Fruit fly (Drosophila melanogaster) whole organism, embryonic: ENCODE data around the gene CG1847.

Source experiments
- Adf1 ChIP-seq: fragments of 200-800 bp; sonication (Bioruptor generic); IDR thresholded peaks from 2 replicates; pipeline ENCODE4 v1.3.6; 2022; ENCODE audit warnings: missing biosample characterization, missing genetic modification characterization
- CG1024 ChIP-seq: fragments of 200-800 bp; sonication (Bioruptor generic); IDR thresholded peaks from 2 replicates; pipeline ENCODE4 v1.3.6; 2022; ENCODE audit warnings: missing biosample characterization, missing genetic modification characterization
- CG10366 ChIP-seq: fragments of 200-800 bp; sonication (Bioruptor generic); IDR thresholded peaks from 2 replicates; pipeline ENCODE4 v1.3.6; 2022; ENCODE audit warnings: missing biosample characterization, missing genetic modification characterization
- CG12299 ChIP-seq: fragments of 200-800 bp; sonication (Bioruptor generic); optimal IDR thresholded peaks from 2 replicates; lab custom pipeline; 2018; ENCODE audit warnings: missing biosample characterization, mild to moderate bottlenecking, missing genetic modification characterization
- CG12744 ChIP-seq: fragments of 200-800 bp; sonication (Bioruptor generic); optimal IDR thresholded peaks from 2 replicates; lab custom pipeline; 2016; ENCODE audit warnings: missing biosample characterization, missing genetic modification characterization
- CG13123 ChIP-seq: fragments of 200-800 bp; sonication (Bioruptor generic); optimal IDR thresholded peaks from 2 replicates; lab custom pipeline; 2016; ENCODE audit warnings: missing biosample characterization, missing genetic modification characterization
- CG13287 ChIP-seq: fragments of 200-800 bp; sonication (Bioruptor generic); IDR thresholded peaks from 2 replicates; pipeline ENCODE4 v1.3.6; 2022; ENCODE audit warnings: missing biosample characterization, missing genetic modification characterization; ENCODE audit not compliant: partially characterized antibody
- CG13296 ChIP-seq: fragments of 200-800 bp; sonication (Bioruptor generic); optimal IDR thresholded peaks from 3 replicates; lab custom pipeline; 2018; ENCODE audit warnings: missing biosample characterization, mild to moderate bottlenecking, missing genetic modification characterization
- CG1792 ChIP-seq: fragments of 200-800 bp; sonication (Bioruptor generic); optimal IDR thresholded peaks from 2 replicates; lab custom pipeline; 2016; ENCODE audit warnings: missing biosample characterization, missing genetic modification characterization
- CG2199 ChIP-seq: fragments of 200-800 bp; sonication (Bioruptor generic); IDR thresholded peaks from 3 replicates; pipeline ENCODE4 v1.3.6; 2022; ENCODE audit warnings: missing biosample characterization, missing genetic modification characterization
- CG30431 ChIP-seq: fragments of 200-800 bp; sonication (Bioruptor generic); optimal IDR thresholded peaks from 2 replicates; lab custom pipeline; 2017; ENCODE audit warnings: missing biosample characterization, missing genetic modification characterization
- CG33557 ChIP-seq: fragments of 200-800 bp; sonication (Bioruptor generic); optimal IDR thresholded peaks from 2 replicates; lab custom pipeline; 2019; ENCODE audit warnings: missing biosample characterization, mild to moderate bottlenecking, missing genetic modification characterization, moderate library complexity
- CG34422 ChIP-seq: fragments of 200-800 bp; sonication (Bioruptor generic); IDR thresholded peaks from 3 replicates; pipeline ENCODE4 v1.3.6; 2022; ENCODE audit warnings: missing biosample characterization, missing genetic modification characterization
- CG4854 ChIP-seq: fragments of 200-800 bp; sonication (Bioruptor generic); optimal IDR thresholded peaks from 2 replicates; lab custom pipeline; 2016; ENCODE audit warnings: missing biosample characterization, missing genetic modification characterization, inconsistent platforms
- CG7786 ChIP-seq: fragments of 200-800 bp; sonication (Bioruptor generic); optimal IDR thresholded peaks from 2 replicates; lab custom pipeline; 2016; ENCODE audit warnings: missing biosample characterization, missing genetic modification characterization
- CG7963 ChIP-seq: fragments of 200-800 bp; sonication (Bioruptor generic); IDR thresholded peaks from 3 replicates; pipeline ENCODE4 v1.3.6; 2022; ENCODE audit warnings: missing biosample characterization, missing genetic modification characterization; ENCODE audit not compliant: partially characterized antibody
- CG9727 ChIP-seq: fragments of 200-800 bp; sonication (Bioruptor generic); optimal IDR thresholded peaks from 3 replicates; lab custom pipeline; 2017; ENCODE audit warnings: missing biosample characterization, mild to moderate bottlenecking, missing genetic modification characterization
- H2.0 ChIP-seq: fragments of 200-800 bp; sonication (Bioruptor generic); IDR thresholded peaks from 2 replicates; pipeline ENCODE4 v1.3.6; 2022; ENCODE audit warnings: missing biosample characterization, missing genetic modification characterization
- MTF-1 ChIP-seq: fragments of 200-800 bp; sonication (Bioruptor generic); optimal IDR thresholded peaks from 2 replicates; lab custom pipeline; 2018; ENCODE audit warnings: missing biosample characterization, mild to moderate bottlenecking, missing genetic modification characterization, borderline replicate concordance
- NC2β ChIP-seq: fragments of 200-800 bp; sonication (Bioruptor generic); optimal IDR thresholded peaks from 2 replicates; lab custom pipeline; 2016; ENCODE audit warnings: missing biosample characterization, missing genetic modification characterization
- NK7.1 ChIP-seq: fragments of 200-800 bp; sonication (Bioruptor generic); optimal IDR thresholded peaks from 3 replicates; lab custom pipeline; 2016; ENCODE audit warnings: missing biosample characterization, missing genetic modification characterization
- Sry-β ChIP-seq: fragments of 200-800 bp; sonication (Bioruptor generic); optimal IDR thresholded peaks from 2 replicates; lab custom pipeline; 2018; ENCODE audit warnings: missing biosample characterization, mild to moderate bottlenecking, missing genetic modification characterization, moderate library complexity
- Tbp ChIP-seq: fragments of >200 bp; optimal IDR thresholded peaks from 2 replicates; lab custom pipeline; 2018; ENCODE audit warnings: missing biosample characterization, missing genetic modification characterization
- Trl ChIP-seq, 3 experiments: fragments of >200 bp in 2 of 3; fragments of 200-800 bp in 1 of 3; sonication (Bioruptor generic) in 1 of 3; optimal IDR thresholded peaks; 2 replicates in 1 of 3; 3 replicates in 2 of 3; lab custom pipeline; 2016 to 2017; ENCODE audit warnings: missing biosample characterization in 1 of 3, missing genetic modification characterization in 1 of 3
- Usf ChIP-seq: fragments of 200-800 bp; sonication (Bioruptor generic); optimal IDR thresholded peaks from 2 replicates; lab custom pipeline; 2017; ENCODE audit warnings: missing genotype, missing biosample characterization, missing genetic modification characterization
- Xrp1 ChIP-seq: fragments of 200-800 bp; sonication (Bioruptor generic); IDR thresholded peaks from 2 replicates; pipeline ENCODE4 v1.3.6; 2022; ENCODE audit warnings: missing biosample characterization, missing genetic modification characterization
- YL-1 ChIP-seq: fragments of 200-800 bp; sonication (Bioruptor generic); optimal IDR thresholded peaks from 3 replicates; lab custom pipeline; 2017; ENCODE audit warnings: missing biosample characterization, mild to moderate bottlenecking, missing genetic modification characterization
- abd-A ChIP-seq: fragments of 200-800 bp; sonication (Bioruptor generic); optimal IDR thresholded peaks from 3 replicates; lab custom pipeline; 2019; ENCODE audit warnings: missing biosample characterization, mild to moderate bottlenecking, missing genetic modification characterization, moderate library complexity
- az2 ChIP-seq: fragments of 200-800 bp; sonication (Bioruptor generic); optimal IDR thresholded peaks from 3 replicates; lab custom pipeline; 2016; ENCODE audit warnings: missing biosample characterization, missing genetic modification characterization
- bab2 ChIP-seq: fragments of 200-800 bp; sonication (Bioruptor generic); optimal IDR thresholded peaks from 2 replicates; lab custom pipeline; 2016; ENCODE audit warnings: missing biosample characterization, missing genetic modification characterization
- disco-r ChIP-seq: fragments of 200-800 bp; sonication (Bioruptor generic); optimal IDR thresholded peaks from 2 replicates; lab custom pipeline; 2016; ENCODE audit warnings: missing biosample characterization, missing genetic modification characterization
- gem ChIP-seq: fragments of 200-800 bp; sonication (Bioruptor generic); optimal IDR thresholded peaks from 2 replicates; lab custom pipeline; 2019; ENCODE audit warnings: missing biosample characterization, mild to moderate bottlenecking, missing genetic modification characterization, moderate library complexity
- gsb ChIP-seq: fragments of 200-800 bp; sonication (Bioruptor generic); IDR thresholded peaks from 2 replicates; pipeline ENCODE4 v1.3.6; 2022; ENCODE audit warnings: missing biosample characterization, missing genetic modification characterization
- gsb-n ChIP-seq: fragments of 200-800 bp; sonication (Bioruptor generic); optimal IDR thresholded peaks from 3 replicates; lab custom pipeline; 2018; ENCODE audit warnings: missing biosample characterization, mild to moderate bottlenecking, missing genetic modification characterization
- hbn ChIP-seq: fragments of 200-800 bp; sonication (Bioruptor generic); IDR thresholded peaks from 2 replicates; pipeline ENCODE4 v1.3.6; 2022; ENCODE audit warnings: missing biosample characterization, missing genetic modification characterization; ENCODE audit not compliant: partially characterized antibody
- jumu ChIP-seq: fragments of 200-800 bp; sonication (Bioruptor generic); optimal IDR thresholded peaks from 3 replicates; lab custom pipeline; 2016; ENCODE audit warnings: missing biosample characterization, missing genetic modification characterization
- kni ChIP-seq: fragments of 200-800 bp; sonication (Bioruptor generic); optimal IDR thresholded peaks from 3 replicates; lab custom pipeline; 2017; ENCODE audit warnings: mild to moderate bottlenecking, missing biosample characterization, missing genetic modification reagents, missing genetic modification characterization
- knrl ChIP-seq: fragments of 200-800 bp; sonication (Bioruptor generic); IDR thresholded peaks from 3 replicates; pipeline ENCODE4 v1.3.6; 2022; ENCODE audit warnings: missing biosample characterization, missing genetic modification characterization; ENCODE audit not compliant: partially characterized antibody
- lbe ChIP-seq: fragments of 200-800 bp; sonication (Bioruptor generic); optimal IDR thresholded peaks from 2 replicates; lab custom pipeline; 2016; ENCODE audit warnings: missing biosample characterization, mild to moderate bottlenecking, missing genetic modification characterization
- luna ChIP-seq: fragments of 200-800 bp; sonication (Bioruptor generic); optimal IDR thresholded peaks from 2 replicates; lab custom pipeline; 2016; ENCODE audit warnings: missing biosample characterization, missing genetic modification characterization
- pfk ChIP-seq: fragments of 200-800 bp; sonication (Bioruptor generic); optimal IDR thresholded peaks from 2 replicates; lab custom pipeline; 2018; ENCODE audit warnings: missing biosample characterization, mild to moderate bottlenecking, missing genetic modification characterization, moderate library complexity
- rib ChIP-seq: fragments of 200-800 bp; sonication (Bioruptor generic); IDR thresholded peaks from 2 replicates; pipeline ENCODE4 v1.3.6; 2022; ENCODE audit warnings: missing biosample characterization, missing genetic modification characterization
- sr ChIP-seq: fragments of 200-800 bp; sonication (Bioruptor generic); IDR thresholded peaks from 3 replicates; pipeline ENCODE4 v1.3.6; 2022; ENCODE audit warnings: missing biosample characterization, missing genetic modification characterization
- tll ChIP-seq, 2 experiments: fragments of 200-800 bp in 1 of 2; fragments of >200 bp in 1 of 2; sonication (Bioruptor generic) in 1 of 2; optimal IDR thresholded peaks; 2 replicates each; lab custom pipeline; 2017 to 2019; ENCODE audit warnings: missing biosample characterization in 2 of 2, missing genetic modification characterization in 2 of 2, mild to moderate bottlenecking in 1 of 2, moderate library complexity in 1 of 2
- trh ChIP-seq: fragments of 200-800 bp; sonication (Bioruptor generic); optimal IDR thresholded peaks from 2 replicates; lab custom pipeline; 2016; ENCODE audit warnings: missing biosample characterization, missing genetic modification characterization
- tx ChIP-seq: fragments of 200-800 bp; sonication (Bioruptor generic); optimal IDR thresholded peaks from 2 replicates; lab custom pipeline; 2016; ENCODE audit warnings: missing biosample characterization, missing genetic modification characterization
- wor ChIP-seq: fragments of 200-800 bp; sonication (Bioruptor generic); IDR thresholded peaks from 2 replicates; pipeline ENCODE4 v1.3.6; 2022; ENCODE audit warnings: missing biosample characterization, missing genetic modification characterization
- zen ChIP-seq: fragments of 200-800 bp; sonication (Bioruptor generic); optimal IDR thresholded peaks from 3 replicates; lab custom pipeline; 2018; ENCODE audit warnings: missing biosample characterization, mild to moderate bottlenecking, missing genetic modification characterization, moderate library complexity

CG1847 gene

dm6 chrX:11857522-11858438, 11.2 kb upstream of the CG1847 start (continued):
- TF ChIP-seq gem (tag; lab: Kevin White, UChicago) (peak; percentile 85), kni (GFP tag; lab: Kevin White, UChicago) (no peak), pfk (GFP tag; lab: Kevin White, UChicago) (no peak), hbn (GFP tag; lab: Robert Waterston, UW) (no peak), wor (peak; percentile 42; the same call in 1 of the 2 replicates), Sry-β (no peak), NC2β (peak; percentile 51), H2.0 (GFP tag; lab: Robert Waterston, UW) (peak; percentile 69), zen (tag; lab: Kevin White, UChicago) (peak; percentile 62), CG10366 (peak; percentile 78), disco-r (GFP tag; lab: Kevin White, UChicago) (peak; percentile 52), CG13296 (GFP tag; lab: Kevin White, UChicago) (peak; percentile 27), rib (GFP tag; lab: Robert Waterston, UW) (peak; percentile 51; the same call in 1 of the 2 replicates), jumu (GFP tag; lab: Kevin White, UChicago) (peak; percentile 64), gsb (GFP tag; lab: Robert Waterston, UW) (peak; percentile 37; the same call in 1 of the 2 replicates), CG33557 (GFP tag; lab: Kevin White, UChicago) (peak; percentile 53), luna (GFP tag; lab: Kevin White, UChicago) (peak; percentile 25), NK7.1 (peak; percentile 59), CG7963 (GFP tag; lab: Robert Waterston, UW) (no peak), YL-1 (GFP tag; lab: Kevin White, UChicago) (no peak), CG7786 (GFP tag; lab: Kevin White, UChicago) (no peak), knrl (GFP tag; lab: Robert Waterston, UW) (no peak), Adf1 (GFP tag; lab: Robert Waterston, UW) (no peak), CG34422 (GFP tag; lab: Robert Waterston, UW) (peak; percentile 76), MTF-1 (peak; percentile 46), lbe (GFP tag; lab: Kevin White, UChicago) (no peak), sr (peak; percentile 68; the same call in 2 of the 3 replicates), az2 (GFP tag; lab: Kevin White, UChicago) (peak; percentile 73), Usf (GFP tag; lab: Kevin White, UChicago) (peak; percentile 69), Trl (optimal IDR thresholded peaks at IDR 0.05; lab: Kevin White, UChicago) (no peak), Trl (GFP tag; optimal IDR thresholded peaks at IDR 0.05; lab: Kevin White, UChicago) (peak; percentile 67), CG1024 (0 out of 2 replicates have a peak, but pooled peaks have one; percentile 40), tll (GFP tag; optimal IDR thresholded peaks at IDR 0.05; lab: Kevin White, UChicago) (no peak), CG9727 (peak; percentile 74), CG13123 (GFP tag; lab: Kevin White, UChicago) (no peak), Xrp1 (peak; percentile 91), CG13287 (no peak), tx (no peak), CG30431 (peak; percentile 51), CG2199 (GFP tag; lab: Robert Waterston, UW) (peak; percentile 62; the same call in 2 of the 3 replicates), CG4854 (GFP tag; lab: Kevin White, UChicago) (peak; percentile 11), CG12744 (GFP tag; lab: Kevin White, UChicago) (no peak), bab2 (GFP tag; lab: Kevin White, UChicago) (peak; percentile 79), trh (peak; percentile 56), gsb-n (tag; lab: Kevin White, UChicago) (peak; percentile 48), CG12299 (tag; lab: Kevin White, UChicago) (no peak), abd-A (tag; lab: Kevin White, UChicago) (no peak), Tbp (GFP tag; lab: Kevin White, UChicago) (no peak), CG1792 (GFP tag; lab: Kevin White, UChicago) (no peak)
